Worm (Caenorhabditis elegans): ENCODE results near the gene srt-37.
"Not testable (repeated sequence)": the region's sequence is repeated elsewhere in the genome, so short reads cannot be mapped to it uniquely, and the experiment has no call there.

- not testable (repeated sequence) for TF ChIP-seq rnt-1, nhr-11, ceh-18, F13H6.1, tbx-2, ets-4, pax-1, madf-2, unc-42, pat-9, sdc-2, elt-2 (tag; optimal IDR thresholded peaks at IDR 0.05)
These were observed 8.5 kb upstream of the srt-37 start, which contains the start of gene srh-193 for ce11 chrV:4290093-4290492.
